Fruit fly (Drosophila melanogaster): Measurements from ENCODE around the gene CG6012.

- TF ChIP-seq EcR (GFP tag; optimal IDR thresholded peaks at IDR 0.05) (no peak), CG12605 (GFP tag; IDR thresholded peaks at IDR 0.05) (no peak), CG8159 (tag; optimal IDR thresholded peaks at IDR 0.05) (no peak), fd96Ca (GFP tag; IDR thresholded peaks at IDR 0.05) (no peak), gl (tag; optimal IDR thresholded peaks at IDR 0.05) (no peak), Snoo (tag; optimal IDR thresholded peaks at IDR 0.05) (no peak), CG4496 (GFP tag; IDR thresholded peaks at IDR 0.05) (no peak)
Observed at dm6 chr2L:16879288-16879687, 18.0 kb upstream of the CG6012 start, which contains the start of the genes CG32832, CG31743 and CG34313.
